Worm (Caenorhabditis elegans): Measurements from ENCODE around the gene C55A6.3.
"Not testable (repeated sequence)": the region's sequence is repeated elsewhere in the genome, so short reads cannot be mapped to it uniquely, and the experiment has no call there.

DNA sequence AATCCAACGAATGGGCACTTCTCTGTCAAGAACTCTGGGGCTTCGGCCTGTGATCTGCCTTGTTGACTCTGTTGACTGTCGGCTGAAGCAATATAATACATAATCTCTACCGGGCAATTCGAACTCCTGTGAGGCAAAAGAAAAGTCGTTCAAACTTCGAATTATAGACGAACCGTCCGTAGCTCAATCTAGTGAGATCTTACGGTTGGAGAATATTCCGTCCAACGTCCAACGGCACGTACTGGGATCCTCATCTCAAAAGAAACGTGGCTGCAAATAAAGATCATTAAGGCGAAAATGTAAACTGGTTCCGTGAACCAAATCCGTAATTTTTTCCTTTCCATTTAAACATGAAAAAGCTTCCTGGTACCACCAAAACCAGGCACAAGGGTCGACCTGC is 32.6 kb downstream of the C55A6.3 start, which contains the start of gene T11F9.14:
- not testable (repeated sequence) for TF ChIP-seq unc-62 (GFP tag; optimal IDR thresholded peaks at IDR 0.05); blmp-1 (tag; optimal IDR thresholded peaks at IDR 0.05); mls-2 (tag; optimal IDR thresholded peaks at IDR 0.05); unc-120 (tag; optimal IDR thresholded peaks at IDR 0.05; ENCODE audit: poor library complexity, severe bottlenecking); mep-1 (tag; optimal IDR thresholded peaks at IDR 0.05); lin-13 (tag; optimal IDR thresholded peaks at IDR 0.05); unc-39 (tag; optimal IDR thresholded peaks at IDR 0.05); snpc-4 (tag; optimal IDR thresholded peaks at IDR 0.05)

Measured in whole organism, mixed stage, embryonic.